Worm (Caenorhabditis elegans) whole organism, midembryonic: ENCODE measurements around the gene srv-14.

Experiments used
- T22C8.4 ChIP-seq: fragments of 200-800 bp; sonication (Bioruptor generic); IDR thresholded peaks from 2 replicates; pipeline ENCODE4 v1.3.6; 2022; ENCODE audit warnings: missing genetic modification characterization, missing compliant biosample characterization
- cog-1 ChIP-seq: sonication (generic microtip); optimal IDR thresholded peaks from 2 replicates; lab custom pipeline; 2016; ENCODE audit warnings: missing genetic modification characterization, missing compliant biosample characterization
- flt-1 ChIP-seq: fragments of 200-800 bp; sonication (Bioruptor generic); IDR thresholded peaks from 2 replicates; pipeline ENCODE4 v1.3.6; 2022; ENCODE audit warnings: missing genetic modification characterization, missing compliant biosample characterization
- klf-2 ChIP-seq: fragments of 200-800 bp; sonication (Bioruptor generic); conservative IDR thresholded peaks from 2 replicates; pipeline ENCODE4 v1.3.6; 2022; ENCODE audit warnings: missing genetic modification reagents, missing genetic modification characterization, missing compliant biosample characterization
- med-1 ChIP-seq: sonication (generic microtip); optimal IDR thresholded peaks from 2 replicates; lab custom pipeline; 2017; ENCODE audit warnings: missing genetic modification characterization, mild to moderate bottlenecking, missing compliant biosample characterization, antibody characterized with exemption, missing genetic modification reagents; ENCODE audit not compliant: insufficient read depth
- ref-1 ChIP-seq: fragments of 200-800 bp; sonication (Bioruptor generic); conservative IDR thresholded peaks from 2 replicates; pipeline ENCODE4 v1.3.6; 2022; ENCODE audit warnings: missing genetic modification reagents, missing genetic modification characterization, missing compliant biosample characterization
- tab-1 ChIP-seq: fragments of 200-800 bp; sonication (Bioruptor generic); IDR thresholded peaks from 2 replicates; pipeline ENCODE4 v1.3.6; 2022; ENCODE audit warnings: missing genetic modification characterization, missing compliant biosample characterization
- ztf-23 ChIP-seq: fragments of 200-800 bp; sonication (Bioruptor generic); IDR thresholded peaks from 2 replicates; pipeline ENCODE4 v1.3.6; 2022; ENCODE audit warnings: missing genetic modification reagents, missing genetic modification characterization, missing compliant biosample characterization
- ztf-29 ChIP-seq: fragments of 200-800 bp; sonication (Bioruptor generic); IDR thresholded peaks from 2 replicates; pipeline ENCODE4 v1.3.6; 2022; ENCODE audit warnings: missing genetic modification reagents, missing genetic modification characterization, missing compliant biosample characterization

Gene srv-14

DNA sequence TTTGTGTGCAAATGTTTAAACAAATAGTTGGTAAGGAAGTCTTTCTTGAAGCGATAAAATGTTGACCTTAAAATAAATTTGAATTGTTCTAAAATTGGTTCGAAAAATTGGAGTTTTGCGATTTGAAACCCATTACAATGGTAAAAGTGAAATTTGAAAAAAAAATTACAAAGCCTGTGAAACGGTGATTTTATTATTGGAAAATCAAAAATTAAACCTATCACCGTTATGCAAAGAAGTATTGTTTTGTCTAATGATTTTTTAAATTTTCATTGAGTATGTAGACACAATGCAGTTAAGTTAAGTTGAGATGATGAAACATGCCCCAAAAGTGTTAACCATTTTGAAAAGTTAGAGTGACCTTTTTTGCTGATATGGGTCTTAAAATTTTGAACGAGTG lies 786 bp upstream of the srv-14 start:
- no peak for TF ChIP-seq tab-1 (GFP tag; lab: Robert Waterston, UW)

DNA sequence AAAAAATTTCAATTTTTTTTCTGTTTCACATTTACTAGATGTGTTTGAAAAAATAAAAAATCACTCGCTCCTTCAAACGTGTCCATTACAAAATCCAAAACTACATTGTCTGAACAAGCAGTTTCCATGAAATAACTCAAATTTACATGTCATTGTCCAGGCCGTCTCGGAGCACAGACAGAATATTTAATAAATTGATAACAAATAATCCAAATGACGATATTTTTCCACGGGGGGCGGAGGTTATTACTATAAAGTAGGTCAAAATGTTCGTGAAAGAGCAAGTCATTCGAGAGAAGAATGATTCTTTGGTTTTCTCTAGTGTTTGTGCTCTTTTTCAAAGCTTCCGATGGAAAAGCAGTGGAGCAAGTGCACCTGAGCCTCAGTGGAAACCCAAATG lies 10.1 kb downstream of the srv-14 start, which contains the start of gene Y105C5B.3:
TSS of gene Y105C5B.3 (plus strand) at position 301 of the 400 bp plus-strand sequence.
- TF ChIP-seq ref-1 (GFP tag; lab: Robert Waterston, UW) = no peak
- TF ChIP-seq ztf-29 (GFP tag; lab: Robert Waterston, UW) = no peak
- no peak for TF ChIP-seq ztf-23 (GFP tag; lab: Robert Waterston, UW)
- TF ChIP-seq flt-1 (GFP tag; lab: Robert Waterston, UW) = no peak
- TF ChIP-seq klf-2 (GFP tag; lab: Robert Waterston, UW) = no peak
- no peak for TF ChIP-seq cog-1 (tag; lab: Kevin White, UChicago)
- TF ChIP-seq T22C8.4 (GFP tag; lab: Robert Waterston, UW) = no peak
- TF ChIP-seq tab-1 (GFP tag; lab: Robert Waterston, UW) = no peak
- TF ChIP-seq med-1 = no peak

DNA sequence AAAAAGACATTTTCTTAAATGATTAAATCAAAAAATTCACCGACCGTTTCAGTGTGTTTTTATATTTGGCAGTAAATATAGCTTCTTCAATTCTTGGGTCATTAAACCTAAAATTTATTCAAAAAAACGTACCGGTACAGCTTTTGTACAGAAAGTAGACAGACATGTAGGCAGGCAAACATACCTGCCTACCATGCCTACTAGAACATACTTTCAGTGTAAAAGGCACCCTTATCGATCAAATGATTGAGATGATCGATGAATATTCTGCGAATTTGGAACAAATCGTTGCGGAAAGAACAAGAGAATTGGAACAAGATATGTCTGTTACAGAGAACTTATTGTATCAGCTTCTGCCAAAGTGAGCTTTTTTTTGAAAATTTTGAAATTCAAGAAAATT lies 13.9 kb downstream of the srv-14 start:
- TF ChIP-seq T22C8.4 (GFP tag; lab: Robert Waterston, UW) (no peak), ztf-23 (GFP tag; lab: Robert Waterston, UW) (no peak), tab-1 (GFP tag; lab: Robert Waterston, UW) (no peak), ref-1 (GFP tag; lab: Robert Waterston, UW) (no peak), cog-1 (tag; lab: Kevin White, UChicago) (no peak), klf-2 (GFP tag; lab: Robert Waterston, UW) (no peak), ztf-29 (GFP tag; lab: Robert Waterston, UW) (no peak), flt-1 (GFP tag; lab: Robert Waterston, UW) (no peak), med-1 (no peak)

DNA sequence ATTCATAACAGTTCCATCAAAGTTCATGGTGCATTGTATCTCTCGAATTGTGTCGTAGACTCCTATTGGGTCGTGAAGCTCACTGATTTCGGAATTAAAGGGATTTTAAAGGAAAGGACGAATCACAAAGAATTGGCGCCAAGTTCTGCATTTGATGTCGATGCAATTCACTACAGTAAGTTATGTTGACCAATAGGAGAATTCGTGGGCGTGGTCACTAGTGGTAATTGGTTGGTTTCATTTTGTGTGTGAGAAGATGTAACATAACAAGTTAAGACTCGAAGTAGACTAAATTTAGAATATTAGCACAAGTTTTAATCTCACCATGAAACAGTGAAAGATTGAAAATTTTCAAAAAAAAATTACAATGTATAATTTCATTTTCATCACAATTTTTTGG lies 15.8 kb downstream of the srv-14 start:
- TF ChIP-seq cog-1 (tag; lab: Kevin White, UChicago) = no peak
- no peak for TF ChIP-seq klf-2 (GFP tag; lab: Robert Waterston, UW)
- TF ChIP-seq flt-1 (GFP tag; lab: Robert Waterston, UW) = no peak
- TF ChIP-seq T22C8.4 (GFP tag; lab: Robert Waterston, UW) = no peak
- TF ChIP-seq med-1 = no peak
- no peak for TF ChIP-seq ref-1 (GFP tag; lab: Robert Waterston, UW)
- no peak for TF ChIP-seq ztf-29 (GFP tag; lab: Robert Waterston, UW)

DNA sequence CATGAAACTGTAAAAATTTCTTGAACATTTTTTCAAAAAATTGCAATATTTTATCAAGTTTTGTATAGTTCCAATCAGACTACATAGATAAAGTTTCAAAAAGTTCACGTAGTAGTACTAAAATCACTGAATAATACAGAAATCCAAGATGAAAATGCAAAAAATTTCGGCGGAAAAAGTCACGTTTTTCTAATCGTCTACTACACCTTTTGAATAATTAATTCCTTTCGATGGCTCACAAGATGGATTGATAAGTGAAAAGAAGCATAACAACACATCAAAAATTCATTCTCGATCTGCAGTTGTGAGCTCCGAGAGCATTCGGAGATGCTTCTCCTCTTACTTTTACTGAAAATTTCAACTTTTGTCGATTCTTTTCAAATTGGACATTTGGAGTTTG lies 21.4 kb downstream of the srv-14 start, which contains the start of gene gcy-25:
TSS of gene gcy-25 (plus strand) at position 301 of the 400 bp plus-strand sequence.
- no peak for TF ChIP-seq ref-1 (GFP tag; lab: Robert Waterston, UW)
- TF ChIP-seq cog-1 (tag; lab: Kevin White, UChicago) = no peak
- no peak for TF ChIP-seq med-1
- no peak for TF ChIP-seq ztf-29 (GFP tag; lab: Robert Waterston, UW)
- TF ChIP-seq flt-1 (GFP tag; lab: Robert Waterston, UW) = no peak
- TF ChIP-seq klf-2 (GFP tag; lab: Robert Waterston, UW) = no peak
- no peak for TF ChIP-seq T22C8.4 (GFP tag; lab: Robert Waterston, UW)
- TF ChIP-seq tab-1 (GFP tag; lab: Robert Waterston, UW) = no peak
- no peak for TF ChIP-seq ztf-23 (GFP tag; lab: Robert Waterston, UW)

DNA sequence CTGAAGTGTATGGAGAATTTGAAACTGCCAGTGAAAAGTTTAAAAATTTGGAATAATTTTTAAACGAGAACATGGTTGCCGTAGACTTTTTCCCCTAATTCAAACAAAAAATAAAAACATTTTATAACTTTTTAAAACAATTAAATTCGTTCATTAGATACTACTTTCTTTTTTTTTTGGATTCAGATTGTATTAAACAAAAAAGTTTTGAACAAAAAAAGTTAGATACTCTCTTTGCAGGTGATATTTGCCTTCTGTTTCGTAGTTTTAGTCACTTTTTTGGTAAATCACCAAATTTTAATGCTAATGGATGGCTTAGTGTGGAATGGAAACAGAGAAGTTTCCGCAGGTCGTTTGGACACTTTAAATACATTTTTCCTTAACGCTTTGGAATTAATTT lies 23.7 kb downstream of the srv-14 start, which contains the start of gene Y105C5B.1:
TSS of gene Y105C5B.1 (plus strand) at position 301 of the 400 bp plus-strand sequence.
- TF ChIP-seq T22C8.4 (GFP tag; lab: Robert Waterston, UW) = no peak
- no peak for TF ChIP-seq ztf-29 (GFP tag; lab: Robert Waterston, UW)
- TF ChIP-seq cog-1 (tag; lab: Kevin White, UChicago) = no peak
- no peak for TF ChIP-seq ref-1 (GFP tag; lab: Robert Waterston, UW)
- TF ChIP-seq ztf-23 (GFP tag; lab: Robert Waterston, UW) = no peak
- TF ChIP-seq flt-1 (GFP tag; lab: Robert Waterston, UW) = no peak
- TF ChIP-seq med-1 = no peak
- no peak for TF ChIP-seq klf-2 (GFP tag; lab: Robert Waterston, UW)
- TF ChIP-seq tab-1 (GFP tag; lab: Robert Waterston, UW) = no peak

DNA sequence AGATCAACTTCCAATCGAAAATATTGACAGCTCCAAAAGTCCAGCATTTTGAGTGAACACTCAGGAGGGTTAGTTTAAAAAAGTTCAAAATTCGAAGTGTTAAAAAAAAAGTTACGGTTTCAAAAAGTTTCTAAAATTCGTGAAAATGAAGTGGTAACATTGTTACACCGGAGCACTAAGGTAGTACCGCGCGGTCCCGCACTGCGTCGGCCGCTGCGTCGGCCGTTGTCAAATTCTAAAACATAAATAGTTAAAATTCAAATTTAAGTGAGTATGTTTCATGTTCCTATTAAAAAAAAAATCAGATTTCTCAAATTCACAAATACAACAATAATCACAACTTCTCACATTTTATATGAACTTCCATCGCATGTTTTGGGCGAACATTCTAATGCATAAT lies 25.7 kb downstream of the srv-14 start:
- TF ChIP-seq ref-1 (GFP tag; lab: Robert Waterston, UW) (no peak), tab-1 (GFP tag; lab: Robert Waterston, UW) (no peak), med-1 (no peak), flt-1 (GFP tag; lab: Robert Waterston, UW) (no peak), klf-2 (GFP tag; lab: Robert Waterston, UW) (no peak), cog-1 (tag; lab: Kevin White, UChicago) (no peak), T22C8.4 (GFP tag; lab: Robert Waterston, UW) (no peak), ztf-29 (GFP tag; lab: Robert Waterston, UW) (no peak), ztf-23 (GFP tag; lab: Robert Waterston, UW) (no peak)

DNA sequence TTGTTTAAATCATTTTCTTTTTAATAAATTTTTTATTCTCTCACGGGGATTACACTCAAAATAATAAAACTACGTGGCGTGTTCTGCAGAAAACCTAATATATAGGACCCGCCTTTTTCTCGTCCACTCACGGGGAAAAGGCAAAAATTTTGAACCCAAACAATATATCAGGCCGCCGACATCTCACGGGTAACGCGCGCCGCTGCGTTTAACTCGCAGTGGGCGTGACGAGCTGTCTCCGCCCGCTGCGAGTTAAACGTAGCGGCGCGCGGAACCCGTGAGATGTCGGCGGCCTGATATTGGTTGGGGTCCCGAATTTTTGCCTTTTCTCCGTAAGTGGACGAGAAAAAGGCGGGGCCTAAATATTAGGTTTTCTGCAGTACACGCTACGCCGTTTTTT lies 32.5 kb downstream of the srv-14 start:
- TF ChIP-seq klf-2 (GFP tag; lab: Robert Waterston, UW) = no peak
- TF ChIP-seq ref-1 (GFP tag; lab: Robert Waterston, UW) = no peak
- TF ChIP-seq flt-1 (GFP tag; lab: Robert Waterston, UW) = no peak
- TF ChIP-seq ztf-23 (GFP tag; lab: Robert Waterston, UW) = no peak
- TF ChIP-seq ztf-29 (GFP tag; lab: Robert Waterston, UW) = no peak
- no peak for TF ChIP-seq cog-1 (tag; lab: Kevin White, UChicago)
- TF ChIP-seq med-1 = no peak
- TF ChIP-seq tab-1 (GFP tag; lab: Robert Waterston, UW) = no peak
- no peak for TF ChIP-seq T22C8.4 (GFP tag; lab: Robert Waterston, UW)

DNA sequence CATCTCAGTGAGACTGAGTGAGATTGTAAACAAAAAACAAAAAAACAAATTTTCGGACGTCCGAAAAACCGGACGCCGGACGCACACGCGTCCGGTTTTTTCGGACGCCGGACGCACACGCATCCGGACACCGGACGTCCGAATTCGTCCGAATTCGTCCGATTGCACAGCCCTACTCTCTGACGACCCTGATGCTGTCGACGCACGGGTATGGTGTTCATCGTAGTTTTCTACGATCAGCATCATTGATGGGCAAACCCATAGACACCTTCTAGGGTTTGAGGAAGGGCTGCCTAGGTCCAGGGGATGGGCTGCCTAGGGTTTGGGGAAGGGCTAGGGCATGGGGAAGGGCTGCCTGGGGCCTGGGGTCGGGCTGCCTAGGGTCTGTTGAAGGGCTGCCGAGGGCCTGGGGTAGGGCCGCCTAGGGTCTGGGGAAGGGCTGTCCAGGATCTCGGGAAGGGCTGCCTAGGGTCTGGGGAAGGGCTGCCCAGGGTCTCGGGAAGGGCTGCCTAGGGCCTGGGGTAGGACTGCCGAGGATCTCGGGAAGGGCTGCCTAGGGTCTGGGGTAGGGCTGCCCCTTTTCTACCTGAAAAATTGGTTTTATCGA lies 40.1 kb downstream of the srv-14 start:
- peak; percentile 57; the same call in 1 of the 2 replicates for TF ChIP-seq flt-1 (GFP tag; lab: Robert Waterston, UW)
- no peak for TF ChIP-seq klf-2 (GFP tag; lab: Robert Waterston, UW)
